Fruit fly (Drosophila melanogaster) whole organism, embryonic: ENCODE results near the gene CG31459.
A peak's percentile ranks its signal among the peaks of the same experiment; 100 is the strongest.

Source experiments
- Aef1 ChIP-seq: fragments of 200-800 bp; sonication (Bioruptor generic); IDR thresholded peaks from 3 replicates; pipeline ENCODE4 v1.3.6; 2022; ENCODE audit warnings: missing biosample characterization, missing genetic modification characterization
- CG11723 ChIP-seq: fragments of 200-800 bp; sonication (Bioruptor generic); optimal IDR thresholded peaks from 2 replicates; lab custom pipeline; 2017; ENCODE audit warnings: missing biosample characterization, mild to moderate bottlenecking, missing genetic modification characterization
- CG1233 ChIP-seq: fragments of 200-800 bp; sonication (Bioruptor generic); optimal IDR thresholded peaks from 4 replicates; lab custom pipeline; 2018; ENCODE audit warnings: missing biosample characterization, mild to moderate bottlenecking, missing genetic modification characterization
- CG12942 ChIP-seq: fragments of 200-800 bp; sonication (Bioruptor generic); optimal IDR thresholded peaks from 3 replicates; lab custom pipeline; 2016; ENCODE audit warnings: missing biosample characterization, missing genetic modification characterization
- CG13123 ChIP-seq: fragments of 200-800 bp; sonication (Bioruptor generic); optimal IDR thresholded peaks from 2 replicates; lab custom pipeline; 2016; ENCODE audit warnings: missing biosample characterization, missing genetic modification characterization
- CG13775 ChIP-seq: fragments of 200-800 bp; sonication (Bioruptor generic); optimal IDR thresholded peaks from 3 replicates; lab custom pipeline; 2017; ENCODE audit warnings: missing biosample characterization, mild to moderate bottlenecking, missing genetic modification characterization
- CG14667 ChIP-seq: fragments of 200-800 bp; sonication (Bioruptor generic); IDR thresholded peaks from 2 replicates; pipeline ENCODE4 v1.3.6; 2022; ENCODE audit warnings: missing biosample characterization, missing genetic modification characterization
- CG1603 ChIP-seq: fragments of 200-800 bp; sonication (Bioruptor generic); optimal IDR thresholded peaks from 2 replicates; lab custom pipeline; 2019; ENCODE audit warnings: missing biosample characterization, mild to moderate bottlenecking, missing genetic modification characterization, moderate library complexity
- CG17385 ChIP-seq: fragments of 200-800 bp; sonication (Bioruptor generic); optimal IDR thresholded peaks from 3 replicates; lab custom pipeline; 2018; ENCODE audit warnings: missing biosample characterization, mild to moderate bottlenecking, missing genetic modification characterization
- CG17829 ChIP-seq: fragments of 200-800 bp; optimal IDR thresholded peaks from 2 replicates; lab custom pipeline; 2019; ENCODE audit warnings: missing biosample characterization, mild to moderate bottlenecking, missing genetic modification characterization, moderate library complexity
- CG18011 ChIP-seq: fragments of 200-800 bp; sonication (Bioruptor generic); optimal IDR thresholded peaks from 2 replicates; lab custom pipeline; 2017; ENCODE audit warnings: missing biosample characterization, missing genetic modification characterization, mild to moderate bottlenecking, moderate library complexity, missing genotype
- CG18599 ChIP-seq: fragments of 200-800 bp; sonication (Bioruptor generic); optimal IDR thresholded peaks from 3 replicates; lab custom pipeline; 2017; ENCODE audit warnings: missing biosample characterization, missing genetic modification characterization, mild to moderate bottlenecking, moderate library complexity, missing genetic modification reagents
- CG18619 ChIP-seq: fragments of 200-800 bp; sonication (Bioruptor generic); optimal IDR thresholded peaks from 3 replicates; lab custom pipeline; 2017; ENCODE audit warnings: missing biosample characterization, mild to moderate bottlenecking, missing genetic modification characterization
- CG2199 ChIP-seq: fragments of 200-800 bp; sonication (Bioruptor generic); IDR thresholded peaks from 3 replicates; pipeline ENCODE4 v1.3.6; 2022; ENCODE audit warnings: missing biosample characterization, missing genetic modification characterization
- CG3065 ChIP-seq: fragments of 200-800 bp; sonication (Bioruptor generic); optimal IDR thresholded peaks from 2 replicates; lab custom pipeline; 2016; ENCODE audit warnings: missing biosample characterization, missing genetic modification characterization
- CG33213 ChIP-seq: fragments of 200-800 bp; sonication (Bioruptor generic); optimal IDR thresholded peaks from 3 replicates; lab custom pipeline; 2016; ENCODE audit warnings: missing biosample characterization, missing genetic modification characterization
- CG33557 ChIP-seq: fragments of 200-800 bp; sonication (Bioruptor generic); optimal IDR thresholded peaks from 2 replicates; lab custom pipeline; 2019; ENCODE audit warnings: missing biosample characterization, mild to moderate bottlenecking, missing genetic modification characterization, moderate library complexity
- CG34376 ChIP-seq: fragments of 200-800 bp; sonication (Bioruptor generic); optimal IDR thresholded peaks from 2 replicates; lab custom pipeline; 2018; ENCODE audit warnings: missing biosample characterization, mild to moderate bottlenecking, missing genetic modification characterization
- CG6175 ChIP-seq: fragments of 200-800 bp; sonication (Bioruptor generic); IDR thresholded peaks from 3 replicates; pipeline ENCODE4 v1.3.6; 2022; ENCODE audit warnings: missing biosample characterization, missing genetic modification characterization
- CG7786 ChIP-seq: fragments of 200-800 bp; sonication (Bioruptor generic); optimal IDR thresholded peaks from 2 replicates; lab custom pipeline; 2016; ENCODE audit warnings: missing biosample characterization, missing genetic modification characterization
- CG7987 ChIP-seq: fragments of 200-800 bp; sonication (Bioruptor generic); optimal IDR thresholded peaks from 2 replicates; lab custom pipeline; 2018; ENCODE audit warnings: missing biosample characterization, mild to moderate bottlenecking, missing genetic modification characterization, moderate library complexity
- CG8924 ChIP-seq: fragments of 200-800 bp; optimal IDR thresholded peaks from 3 replicates; lab custom pipeline; 2019; ENCODE audit warnings: missing biosample characterization, mild to moderate bottlenecking, missing genetic modification characterization, moderate library complexity
- CG9876 ChIP-seq: fragments of 200-800 bp; sonication (Bioruptor generic); optimal IDR thresholded peaks from 2 replicates; lab custom pipeline; 2016; ENCODE audit warnings: missing biosample characterization, missing genetic modification characterization
- E2f1 ChIP-seq: fragments of 200-800 bp; sonication (Bioruptor generic); IDR thresholded peaks from 2 replicates; pipeline ENCODE4 v1.3.6; 2022; ENCODE audit warnings: missing biosample characterization, missing genetic modification characterization
- Fer1 ChIP-seq: fragments of 200-800 bp; sonication (Bioruptor generic); optimal IDR thresholded peaks from 2 replicates; lab custom pipeline; 2017; ENCODE audit warnings: missing biosample characterization, mild to moderate bottlenecking, missing genetic modification characterization
- HLH4C ChIP-seq: fragments of 200-800 bp; sonication (Bioruptor generic); IDR thresholded peaks from 3 replicates; pipeline ENCODE4 v1.3.6; 2022; ENCODE audit warnings: missing biosample characterization, missing genetic modification characterization; ENCODE audit not compliant: partially characterized antibody
- Hmr ChIP-seq: fragments of 200-800 bp; sonication (Bioruptor generic); optimal IDR thresholded peaks from 3 replicates; lab custom pipeline; 2017; ENCODE audit warnings: mild to moderate bottlenecking, missing biosample characterization, missing genetic modification reagents, missing genetic modification characterization
- Hr39 ChIP-seq: fragments of >200 bp; optimal IDR thresholded peaks from 2 replicates; lab custom pipeline; 2017
- Hsf ChIP-seq: fragments of 200-800 bp; sonication (Bioruptor generic); optimal IDR thresholded peaks from 3 replicates; lab custom pipeline; 2016; ENCODE audit warnings: missing biosample characterization, missing genetic modification characterization
- Lim3 ChIP-seq: fragments of 200-800 bp; sonication (Bioruptor generic); IDR thresholded peaks from 2 replicates; pipeline ENCODE4 v1.3.6; 2022; ENCODE audit warnings: missing biosample characterization, missing genetic modification characterization
- Max ChIP-seq: fragments of 200-800 bp; sonication (Bioruptor generic); optimal IDR thresholded peaks from 2 replicates; lab custom pipeline; 2016; ENCODE audit warnings: missing biosample characterization, mild to moderate bottlenecking, missing genetic modification characterization
- Med ChIP-seq: fragments of 200-800 bp; sonication (Bioruptor generic); peaks from one replicate; lab custom pipeline; 2016; ENCODE audit warnings: missing biosample characterization, missing genetic modification characterization, mild to moderate bottlenecking, inconsistent platforms, moderate library complexity
- NFAT ChIP-seq: fragments of 200-800 bp; sonication (Bioruptor generic); IDR thresholded peaks from 2 replicates; pipeline ENCODE4 v1.3.6; 2022; ENCODE audit warnings: missing biosample characterization, missing genetic modification characterization
- Poxn ChIP-seq: fragments of 200-800 bp; sonication (Bioruptor generic); IDR thresholded peaks from 2 replicates; pipeline ENCODE4 v1.3.6; 2022; ENCODE audit warnings: missing biosample characterization, missing genetic modification characterization
- Sox100B ChIP-seq: fragments of 200-800 bp; sonication (Bioruptor generic); optimal IDR thresholded peaks from 3 replicates; lab custom pipeline; 2018; ENCODE audit warnings: missing biosample characterization, mild to moderate bottlenecking, missing genetic modification characterization
- Sox102F ChIP-seq: fragments of 200-800 bp; sonication (Bioruptor generic); optimal IDR thresholded peaks from 2 replicates; lab custom pipeline; 2018; ENCODE audit warnings: missing biosample characterization, mild to moderate bottlenecking, missing genetic modification characterization, moderate library complexity
- Vsx1 ChIP-seq: fragments of 200-800 bp; sonication (Bioruptor generic); optimal IDR thresholded peaks from 2 replicates; lab custom pipeline; 2017; ENCODE audit warnings: missing biosample characterization, mild to moderate bottlenecking, missing genetic modification characterization, missing genetic modification reagents
- bigmax ChIP-seq: fragments of 200-800 bp; sonication (Bioruptor generic); optimal IDR thresholded peaks from 2 replicates; lab custom pipeline; 2018; ENCODE audit warnings: missing biosample characterization, mild to moderate bottlenecking, missing genetic modification characterization
- dm ChIP-seq: fragments of 200-800 bp; sonication (Bioruptor generic); optimal IDR thresholded peaks from 3 replicates; lab custom pipeline; 2016; ENCODE audit warnings: missing biosample characterization, missing genetic modification characterization
- dysf ChIP-seq: fragments of 200-800 bp; sonication (Bioruptor generic); IDR thresholded peaks from 3 replicates; pipeline ENCODE4 v1.3.6; 2022; ENCODE audit warnings: missing biosample characterization, missing genetic modification characterization
- eve ChIP-seq, 2 experiments: fragments of >200 bp; optimal IDR thresholded peaks; 2 replicates each; lab custom pipeline; 2017; ENCODE audit warnings: missing biosample characterization in 2 of 2, missing genetic modification characterization in 2 of 2
- gsb-n ChIP-seq: fragments of 200-800 bp; sonication (Bioruptor generic); optimal IDR thresholded peaks from 3 replicates; lab custom pipeline; 2018; ENCODE audit warnings: missing biosample characterization, mild to moderate bottlenecking, missing genetic modification characterization
- her ChIP-seq: fragments of 200-800 bp; sonication (Bioruptor generic); optimal IDR thresholded peaks from 2 replicates; lab custom pipeline; 2016; ENCODE audit warnings: missing biosample characterization, missing genetic modification characterization
- knrl ChIP-seq: fragments of 200-800 bp; sonication (Bioruptor generic); IDR thresholded peaks from 3 replicates; pipeline ENCODE4 v1.3.6; 2022; ENCODE audit warnings: missing biosample characterization, missing genetic modification characterization; ENCODE audit not compliant: partially characterized antibody
- lbe ChIP-seq: fragments of 200-800 bp; sonication (Bioruptor generic); optimal IDR thresholded peaks from 2 replicates; lab custom pipeline; 2016; ENCODE audit warnings: missing biosample characterization, mild to moderate bottlenecking, missing genetic modification characterization
- pb ChIP-seq: fragments of 200-800 bp; sonication (Bioruptor generic); optimal IDR thresholded peaks from 3 replicates; lab custom pipeline; 2016; ENCODE audit warnings: missing biosample characterization, missing genetic modification characterization
- run ChIP-seq: fragments of 200-800 bp; sonication (Bioruptor generic); optimal IDR thresholded peaks from 3 replicates; lab custom pipeline; 2018; ENCODE audit warnings: missing biosample characterization, mild to moderate bottlenecking, missing genetic modification characterization
- tio ChIP-seq: fragments of 200-800 bp; sonication (Bioruptor generic); optimal IDR thresholded peaks from 2 replicates; lab custom pipeline; 2017; ENCODE audit warnings: missing biosample characterization, missing genetic modification characterization, inconsistent platforms
- vfl ChIP-seq: fragments of 200-800 bp; sonication (Bioruptor generic); optimal IDR thresholded peaks from 2 replicates; lab custom pipeline; 2016; ENCODE audit warnings: missing biosample characterization, missing genetic modification characterization
- zen2 ChIP-seq: fragments of 200-800 bp; sonication (Bioruptor generic); IDR thresholded peaks from 3 replicates; pipeline ENCODE4 v1.3.6; 2022; ENCODE audit warnings: missing biosample characterization, missing genetic modification characterization; ENCODE audit not compliant: partially characterized antibody

Gene CG31459

DNA sequence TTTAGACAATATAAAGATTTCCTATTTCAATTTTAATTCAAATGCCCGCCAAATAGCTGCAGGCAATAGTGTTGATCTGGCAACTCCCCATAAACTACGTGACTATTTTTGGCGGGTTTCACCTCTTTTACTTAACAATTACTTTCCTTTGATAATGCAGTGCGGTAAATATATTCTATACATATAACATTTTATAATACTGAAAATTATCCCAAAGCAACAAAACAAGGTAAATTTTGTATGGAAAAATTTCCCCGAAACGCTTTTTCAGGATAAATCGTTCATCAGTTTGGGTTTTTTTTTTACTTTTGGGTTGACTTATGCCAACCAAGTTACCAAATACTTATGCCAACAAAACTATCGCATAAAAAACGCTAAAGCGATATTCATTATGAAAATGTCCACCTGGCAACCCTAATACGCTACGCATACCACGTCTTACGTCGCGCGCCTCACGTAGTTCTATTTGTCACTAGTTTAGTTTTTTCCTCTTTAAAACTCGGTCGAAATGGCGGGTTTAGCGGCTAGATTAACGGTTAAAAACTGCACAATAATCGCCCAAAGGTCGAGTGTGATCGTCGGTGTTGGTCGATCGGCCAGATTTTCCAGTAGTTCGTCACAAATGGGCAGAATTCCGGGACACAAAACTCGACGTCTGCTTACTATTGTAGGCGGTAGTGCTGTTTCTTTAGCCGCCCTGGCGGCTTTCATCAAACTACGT lies 6.4 kb downstream of the CG31459 start, which contains the start of gene MICU3 (continued):
- no peak for TF ChIP-seq bigmax (GFP tag; lab: Kevin White, UChicago)
- TF ChIP-seq Hsf: peak; percentile 71
- peak; percentile 6 for TF ChIP-seq CG3065
- peak; percentile 61 for TF ChIP-seq CG18619 (GFP tag; lab: Kevin White, UChicago)
- peak in 1 of 2 experiments; percentile 87 for TF ChIP-seq eve (GFP tag; optimal IDR thresholded peaks at IDR 0.05; lab: Kevin White, UChicago)
- peak; percentile 51 for TF ChIP-seq CG12942 (GFP tag; lab: Kevin White, UChicago)
- peak; percentile 16 for TF ChIP-seq CG7987 (GFP tag; lab: Kevin White, UChicago)
- peak; percentile 34 for TF ChIP-seq CG17385
- TF ChIP-seq CG1603 (tag; lab: Kevin White, UChicago): peak; percentile 25
- TF ChIP-seq run (tag; lab: Kevin White, UChicago): no peak
- peak; percentile 96 for TF ChIP-seq Med (GFP tag; lab: Kevin White, UChicago)
- peak; percentile 59 for TF ChIP-seq CG9876
- peak; percentile 57 for TF ChIP-seq CG33213
- TF ChIP-seq CG18599 (GFP tag; lab: Kevin White, UChicago): peak; percentile 10
- TF ChIP-seq CG6175 (GFP tag; lab: Robert Waterston, UW): no peak
- peak; percentile 26 for TF ChIP-seq CG1233 (GFP tag; lab: Kevin White, UChicago)
- peak; percentile 58 for TF ChIP-seq Fer1 (GFP tag; lab: Kevin White, UChicago)
- TF ChIP-seq zen2 (GFP tag; lab: Robert Waterston, UW): peak; percentile 48; the same call in 1 of the 3 replicates
- no peak for TF ChIP-seq Poxn (GFP tag; lab: Robert Waterston, UW)
- TF ChIP-seq CG14667 (GFP tag; lab: Robert Waterston, UW): no peak
- TF ChIP-seq NFAT: peak; percentile 79
- TF ChIP-seq vfl (GFP tag; lab: Kevin White, UChicago): peak; percentile 60
- TF ChIP-seq tio (GFP tag; lab: Kevin White, UChicago): peak; percentile 59
- 0 out of 2 replicates have a peak, but pooled peaks have one; percentile 36 for TF ChIP-seq Lim3
- TF ChIP-seq CG33557 (GFP tag; lab: Kevin White, UChicago): peak; percentile 19
- peak; percentile 43 for TF ChIP-seq CG8924 (tag; lab: Kevin White, UChicago)
- TF ChIP-seq knrl: peak; percentile 80
- peak; percentile 51 for TF ChIP-seq Sox100B (GFP tag; lab: Kevin White, UChicago)
- TF ChIP-seq CG7786 (GFP tag; lab: Kevin White, UChicago): peak; percentile 58
- no peak for TF ChIP-seq dm (GFP tag; lab: Kevin White, UChicago)
- TF ChIP-seq CG2199 (GFP tag; lab: Robert Waterston, UW): no peak
- peak; percentile 60 for TF ChIP-seq Sox102F (GFP tag; lab: Kevin White, UChicago)
- peak; percentile 6 for TF ChIP-seq gsb-n (tag; lab: Kevin White, UChicago)
- no peak for TF ChIP-seq CG34376 (GFP tag; lab: Kevin White, UChicago)
- TF ChIP-seq Hr39: no peak
- peak; percentile 35 for TF ChIP-seq pb
- TF ChIP-seq E2f1 (GFP tag; lab: Robert Waterston, UW): peak; percentile 50
- peak; percentile 64 for TF ChIP-seq CG13775
- peak; percentile 41 for TF ChIP-seq Max (GFP tag; lab: Kevin White, UChicago)
- TF ChIP-seq dysf (GFP tag; lab: Robert Waterston, UW): peak; percentile 75
- TF ChIP-seq CG18011 (GFP tag; lab: Kevin White, UChicago): peak; percentile 23
- peak; percentile 33 for TF ChIP-seq CG17829
- TF ChIP-seq Vsx1: no peak
- no peak for TF ChIP-seq CG11723 (GFP tag; lab: Kevin White, UChicago)
- no peak for TF ChIP-seq Aef1 (GFP tag; lab: Robert Waterston, UW)
- peak; percentile 58 for TF ChIP-seq HLH4C (GFP tag; lab: Robert Waterston, UW)
- TF ChIP-seq lbe (GFP tag; lab: Kevin White, UChicago): no peak
- peak; percentile 9 for TF ChIP-seq CG13123 (GFP tag; lab: Kevin White, UChicago)
- peak; percentile 30 for TF ChIP-seq Hmr (GFP tag; lab: Kevin White, UChicago)
- TF ChIP-seq her (GFP tag; lab: Kevin White, UChicago): peak; percentile 9
